Fruit fly (Drosophila melanogaster) whole organism, wandering third instar larva: ENCODE measurements around the gene CG18233.

Source experiments
- Mio ChIP-seq: sonication (Bioruptor generic); optimal IDR thresholded peaks from 2 replicates; lab custom pipeline; 2016; ENCODE audit warnings: missing biosample characterization, missing genetic modification characterization
- OdsH ChIP-seq: fragments of 200-800 bp; sonication (Bioruptor generic); optimal IDR thresholded peaks from 2 replicates; lab custom pipeline; 2016; ENCODE audit warnings: missing biosample characterization, mild to moderate bottlenecking, missing genetic modification characterization
- br ChIP-seq: fragments of 200-800 bp; sonication (Bioruptor generic); optimal IDR thresholded peaks from 2 replicates; lab custom pipeline; 2016; ENCODE audit warnings: missing biosample characterization, missing genetic modification characterization
- dl ChIP-seq, 2 experiments: fragments of 175-275, 200-275 bp in 1 of 2; fragments of 200-275 bp in 1 of 2; sonication (Bioruptor generic); optimal IDR thresholded peaks; lab custom pipeline; 2018; ENCODE audit warnings: mild to moderate bottlenecking in 2 of 2, missing biosample characterization in 2 of 2, missing genetic modification characterization in 2 of 2, moderate library complexity in 2 of 2; ENCODE audit not compliant: partially characterized antibody in 2 of 2, insufficient read depth in 1 of 2
- jim ChIP-seq: fragments of 175-275, 200-325 bp; sonication (Bioruptor generic); optimal IDR thresholded peaks from 2 replicates; lab custom pipeline; 2016; ENCODE audit warnings: missing biosample characterization, mild to moderate bottlenecking, missing genetic modification characterization
- pan ChIP-seq: fragments of >200 bp; optimal IDR thresholded peaks from 2 replicates; lab custom pipeline; 2017

- TF ChIP-seq jim (no peak), pan (lab: Kevin White, UChicago) (no peak), br (GFP tag; lab: Kevin White, UChicago) (no peak), OdsH (GFP tag; lab: Kevin White, UChicago) (no peak), dl (GFP tag; optimal IDR thresholded peaks at IDR 0.05; lab: Kevin White, UChicago; ENCODE audit: insufficient read depth in 1 of 2, partially characterized antibody in 2 of 2) (peak in 1 of 2 experiments; percentile 22), Mio (GFP tag; lab: Kevin White, UChicago) (no peak)
Measured at dm6 chr3L:18627657-18628455, 22.6 kb downstream of the CG18233 start.
